Fruit fly (Drosophila melanogaster) whole organism, wandering third instar larva: ENCODE results near the gene CG13784.

ENCODE experiments used
- Myc ChIP-seq: fragments of >200 bp; optimal IDR thresholded peaks from 2 replicates; lab custom pipeline; 2017
- dmrt93B ChIP-seq: fragments of 200-800 bp; sonication (Bioruptor generic); optimal IDR thresholded peaks from 2 replicates; lab custom pipeline; 2018; ENCODE audit warnings: missing biosample characterization, mild to moderate bottlenecking, missing genetic modification characterization
- foxo ChIP-seq, 2 experiments: fragments of 200-800 bp; sonication (Bioruptor generic); optimal IDR thresholded peaks; 2 replicates in 1 of 2; 3 replicates in 1 of 2; lab custom pipeline; 2016 to 2017; ENCODE audit warnings: missing biosample characterization in 2 of 2, missing genetic modification characterization in 2 of 2
- jim ChIP-seq: fragments of 175-275, 200-325 bp; sonication (Bioruptor generic); optimal IDR thresholded peaks from 2 replicates; lab custom pipeline; 2016; ENCODE audit warnings: missing biosample characterization, mild to moderate bottlenecking, missing genetic modification characterization
- psq ChIP-seq: fragments of 200-800 bp; sonication (Bioruptor generic); optimal IDR thresholded peaks from 3 replicates; lab custom pipeline; 2017; ENCODE audit warnings: missing biosample characterization, mild to moderate bottlenecking, missing genetic modification characterization, moderate library complexity
- woc ChIP-seq: sonication (Bioruptor generic); optimal IDR thresholded peaks from 2 replicates; lab custom pipeline; 2016; ENCODE audit warnings: missing biosample characterization, mild to moderate bottlenecking, missing genetic modification characterization

- TF ChIP-seq Myc (no peak), dmrt93B (GFP tag; lab: Kevin White, UChicago) (no peak), woc (no peak), psq (GFP tag; lab: Kevin White, UChicago) (no peak), jim (no peak), foxo (GFP tag; optimal IDR thresholded peaks at IDR 0.05; lab: Kevin White, UChicago) (no peak)
Measured at dm6 chr2L:7262580-7262979, 42.7 kb upstream of the CG13784 start.
